Worm (Caenorhabditis elegans) whole organism, mixed stage, embryonic: ENCODE measurements around the gene C35B8.3.

Experiments
- blmp-1 ChIP-seq: fragments of 150-350 bp; optimal IDR thresholded peaks from 2 replicates; lab custom pipeline; 2014; ENCODE audit warnings: missing biosample characterization, missing genetic modification characterization
- elt-1 ChIP-seq: sonication (generic microtip); optimal IDR thresholded peaks from 2 replicates; lab custom pipeline; 2017; ENCODE audit warnings: missing genetic modification characterization, mild to moderate bottlenecking, missing compliant biosample characterization, antibody characterized with exemption, moderate library complexity, borderline replicate concordance; ENCODE audit not compliant: insufficient read depth
- lsy-2 ChIP-seq: fragments of 150-350 bp; optimal IDR thresholded peaks from 2 replicates; lab custom pipeline; 2014; ENCODE audit warnings: missing biosample characterization, missing genetic modification characterization
- snpc-4 ChIP-seq: fragments of 150-350 bp; optimal IDR thresholded peaks from 2 replicates; lab custom pipeline; 2014; ENCODE audit warnings: missing biosample characterization, missing genetic modification characterization

DNA sequence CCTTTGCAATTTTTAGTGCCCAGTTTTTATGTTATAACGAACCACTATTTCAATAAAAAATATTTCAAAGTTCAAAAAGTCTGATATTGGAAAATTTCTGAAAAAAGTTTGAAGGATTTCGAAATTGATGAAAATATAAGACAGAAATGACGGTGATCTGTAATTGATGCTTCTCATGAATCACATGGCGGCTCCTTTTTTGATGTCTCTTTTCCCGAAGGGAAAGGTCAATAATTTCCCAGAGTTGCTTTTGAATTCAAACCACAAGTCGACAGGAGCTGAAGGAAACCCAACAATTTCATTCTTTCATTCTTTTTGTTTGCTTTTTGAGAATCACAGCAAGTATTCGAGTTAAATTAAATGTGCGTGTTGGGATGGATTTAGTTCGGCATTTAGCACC lies 41.4 kb upstream of the C35B8.3 start, which contains the start of gene B0563.18:
- TF ChIP-seq snpc-4 (no peak), blmp-1 (no peak), elt-1 (no peak), lsy-2 (tag; lab: Kevin White, UChicago) (no peak)
